Fruit fly (Drosophila melanogaster): ENCODE results near the gene rdgC.

DNA sequence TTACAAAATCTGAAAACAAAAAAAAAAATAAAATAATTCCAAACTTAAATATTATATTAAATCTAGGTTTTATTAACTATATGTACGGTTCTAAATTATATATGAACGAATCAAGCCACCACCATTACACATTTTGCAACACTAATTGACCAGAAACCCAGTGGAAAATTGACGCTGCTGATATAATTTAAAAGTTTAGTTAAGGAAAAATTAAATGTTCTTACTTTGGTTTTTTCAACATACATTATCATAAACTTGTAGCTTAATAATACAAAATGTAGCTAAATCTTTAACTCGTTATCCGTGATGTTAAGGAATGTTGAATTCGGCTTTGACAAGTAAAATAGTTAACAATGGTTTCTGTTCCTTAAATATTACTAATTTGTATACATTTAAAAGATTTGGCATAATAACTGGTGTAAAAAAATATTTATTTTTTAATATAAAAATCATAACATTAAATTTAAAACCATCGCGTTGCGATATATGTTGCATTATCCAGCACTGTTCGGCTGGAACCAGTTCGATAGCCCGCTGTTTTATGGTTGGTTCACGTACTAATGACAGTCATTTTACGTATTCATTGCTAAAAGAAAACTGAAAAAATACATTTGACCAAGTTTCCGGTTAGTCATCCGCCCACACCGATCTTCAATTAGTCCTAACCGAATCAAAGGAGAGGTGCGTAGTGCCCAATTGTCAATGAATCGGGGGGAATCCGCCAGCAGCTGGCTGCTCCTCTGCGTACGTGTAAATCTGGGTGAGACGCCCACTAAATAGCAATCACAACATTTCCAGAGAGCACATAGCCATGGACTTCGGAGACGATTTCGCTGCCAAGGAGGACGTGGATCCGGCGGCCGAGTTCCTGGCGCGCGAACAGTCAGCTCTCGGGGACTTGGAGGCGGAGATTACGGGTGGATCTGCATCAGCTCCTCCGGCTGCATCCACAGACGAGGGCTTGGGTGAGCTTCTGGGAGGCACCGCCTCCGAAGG lies 5.6 kb upstream of the rdgC start:
- TF ChIP-seq CG6854 (GFP tag; optimal IDR thresholded peaks at IDR 0.05) (no peak), Eip75B (GFP tag; optimal IDR thresholded peaks at IDR 0.05) (peak; percentile 50), CG8632 (GFP tag; optimal IDR thresholded peaks at IDR 0.05) (peak; percentile 67), CG1621 (tag; optimal IDR thresholded peaks at IDR 0.05) (no peak)
